Fruit fly (Drosophila melanogaster): ENCODE data around the gene CG13937.

The CG13937 gene

DNA sequence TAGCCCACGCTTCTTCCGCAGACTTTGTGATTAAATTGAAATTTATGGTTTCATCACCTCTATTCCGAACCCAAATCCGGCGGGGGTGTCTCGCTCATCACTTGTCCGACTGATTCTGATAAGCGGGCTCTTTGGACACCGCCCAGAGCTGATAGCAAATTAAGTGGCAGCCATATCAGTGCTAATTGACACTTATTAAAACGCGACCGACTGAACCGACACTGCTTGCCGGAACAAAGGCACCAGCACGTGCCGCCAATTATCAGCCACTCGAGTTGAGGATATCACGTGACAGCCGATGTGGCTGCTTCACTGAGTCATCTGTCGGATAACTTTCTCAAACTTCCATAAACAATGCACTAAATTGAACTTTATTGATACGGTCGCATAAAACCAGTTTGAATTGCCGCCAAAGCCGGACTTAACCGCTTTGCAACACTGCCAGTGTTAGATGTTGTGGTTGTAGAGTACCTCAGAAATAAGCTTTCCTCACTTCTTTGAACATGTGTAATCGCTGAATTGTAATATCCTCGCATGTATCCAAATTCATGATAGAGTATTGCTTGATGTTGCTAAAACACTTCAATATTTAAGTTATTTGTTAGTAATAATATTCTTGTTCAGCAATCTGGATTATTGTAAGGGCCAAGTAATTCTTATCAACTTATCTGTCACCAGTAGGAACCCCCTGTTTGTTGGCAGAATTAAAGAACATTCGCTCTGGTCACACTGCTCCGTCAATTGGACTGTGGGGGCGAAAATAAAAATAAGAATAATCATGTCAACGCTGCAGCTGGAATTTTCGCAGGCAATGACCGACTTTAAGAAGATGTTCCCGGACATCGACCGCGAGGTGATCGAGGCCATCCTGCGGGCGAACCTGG is 26.1 kb downstream of the CG13937 start, which contains the start of gene CG12024 (continued):
- TF ChIP-seq lmd (GFP tag; IDR thresholded peaks at IDR 0.05) (peak; percentile 77), nom (GFP tag; optimal IDR thresholded peaks at IDR 0.05) (no peak), Atf-2 (GFP tag; optimal IDR thresholded peaks at IDR 0.05) (peak; percentile 63), wdn (GFP tag; IDR thresholded peaks at IDR 0.05) (0 out of 2 replicates have a peak, but pooled peaks have one; percentile 33), ham (GFP tag; IDR thresholded peaks at IDR 0.05) (no peak), HLH4C (GFP tag; IDR thresholded peaks at IDR 0.05; ENCODE audit: partially characterized antibody) (no peak), CG8924 (tag; optimal IDR thresholded peaks at IDR 0.05) (peak; percentile 72), Kr (GFP tag; optimal IDR thresholded peaks at IDR 0.05) (no peak), ewg (GFP tag; optimal IDR thresholded peaks at IDR 0.05) (peak; percentile 61), CG16863 (GFP tag; optimal IDR thresholded peaks at IDR 0.05) (peak; percentile 40), dmrt99B (tag; optimal IDR thresholded peaks at IDR 0.05) (no peak), Ets97D (GFP tag; optimal IDR thresholded peaks at IDR 0.05) (peak; percentile 72), gt (GFP tag; IDR thresholded peaks at IDR 0.05) (no peak), CHES-1-like (GFP tag; optimal IDR thresholded peaks at IDR 0.05) (peak; percentile 80), Elba2 (GFP tag; optimal IDR thresholded peaks at IDR 0.05) (peak; percentile 95), zfh2 (GFP tag; optimal IDR thresholded peaks at IDR 0.05) (peak; percentile 79), Meics (GFP tag; optimal IDR thresholded peaks at IDR 0.05) (peak; percentile 66), ac (GFP tag; optimal IDR thresholded peaks at IDR 0.05) (no peak), insv (GFP tag; optimal IDR thresholded peaks at IDR 0.05) (peak in 1 of 2 experiments; percentile 62), chinmo (GFP tag; IDR thresholded peaks at IDR 0.05; ENCODE audit: partially characterized antibody) (no peak), cato (GFP tag; optimal IDR thresholded peaks at IDR 0.05; ENCODE audit: borderline replicate concordance) (peak; percentile 54), CG16813 (GFP tag; IDR thresholded peaks at IDR 0.05; ENCODE audit: partially characterized antibody) (no peak), dan (GFP tag; IDR thresholded peaks at IDR 0.05) (no peak), CG13424 (tag; optimal IDR thresholded peaks at IDR 0.05) (peak; percentile 83), Sox100B (GFP tag; optimal IDR thresholded peaks at IDR 0.05) (peak; percentile 51), trh (GFP tag; optimal IDR thresholded peaks at IDR 0.05) (no peak), CG17568 (GFP tag; optimal IDR thresholded peaks at IDR 0.05) (no peak), sc (optimal IDR thresholded peaks at IDR 0.05) (no peak), sc (GFP tag; optimal IDR thresholded peaks at IDR 0.05) (peak; percentile 9), CG3995 (GFP tag; optimal IDR thresholded peaks at IDR 0.05) (peak; percentile 74), CG9876 (GFP tag; optimal IDR thresholded peaks at IDR 0.05) (peak; percentile 28), pzg (GFP tag; optimal IDR thresholded peaks at IDR 0.05) (peak; percentile 91), CG13296 (GFP tag; optimal IDR thresholded peaks at IDR 0.05) (peak; percentile 40), Gsc (GFP tag; IDR thresholded peaks at IDR 0.05) (no peak), Stat92E (GFP tag; optimal IDR thresholded peaks at IDR 0.05) (no peak), dimm (GFP tag; IDR thresholded peaks at IDR 0.05) (no peak), peb (GFP tag; IDR thresholded peaks at IDR 0.05) (no peak), vnd (GFP tag; IDR thresholded peaks at IDR 0.05; ENCODE audit: partially characterized antibody) (no peak), onecut (GFP tag; IDR thresholded peaks at IDR 0.05) (peak; percentile 53), BtbVII (GFP tag; optimal IDR thresholded peaks at IDR 0.05) (no peak), Gug (GFP tag; IDR thresholded peaks at IDR 0.05) (peak; percentile 56; the same call in 2 of the 4 replicates), knrl (GFP tag; IDR thresholded peaks at IDR 0.05; ENCODE audit: partially characterized antibody) (peak; percentile 46; the same call in 2 of the 3 replicates), CG5245 (GFP tag; optimal IDR thresholded peaks at IDR 0.05) (no peak), danr (GFP tag; IDR thresholded peaks at IDR 0.05) (peak; percentile 33; the same call in 1 of the 2 replicates), B-H2 (GFP tag; optimal IDR thresholded peaks at IDR 0.05) (peak; percentile 79), CG33213 (GFP tag; optimal IDR thresholded peaks at IDR 0.05) (peak; percentile 77), Blimp-1 (GFP tag; optimal IDR thresholded peaks at IDR 0.05) (peak; percentile 54), CG9609 (GFP tag; optimal IDR thresholded peaks at IDR 0.05) (peak; percentile 77)

Measured in whole organism, embryonic.